Fruit fly (Drosophila melanogaster) whole organism, adult: ENCODE results near the gene CG10874.

Source experiments
- bab1 ChIP-seq: fragments of 200-800 bp; sonication (Bioruptor generic); optimal IDR thresholded peaks from 3 replicates; lab custom pipeline; 2019; ENCODE audit warnings: missing biosample characterization, mild to moderate bottlenecking, missing genetic modification characterization, moderate library complexity
- cnc ChIP-seq, 2 experiments: fragments of >200 bp; optimal IDR thresholded peaks; 2 replicates each; lab custom pipeline; 2017

- TF ChIP-seq bab1 (GFP tag; lab: Kevin White, UChicago) (no peak), cnc (optimal IDR thresholded peaks at IDR 0.05; lab: Kevin White, UChicago) (no peak)
Observed at dm6 chr2L:2164520-2165237, 27.5 kb downstream of the CG10874 start.
